Fruit fly (Drosophila melanogaster): ENCODE data around the gene Rab30.

Rab30 gene

DNA sequence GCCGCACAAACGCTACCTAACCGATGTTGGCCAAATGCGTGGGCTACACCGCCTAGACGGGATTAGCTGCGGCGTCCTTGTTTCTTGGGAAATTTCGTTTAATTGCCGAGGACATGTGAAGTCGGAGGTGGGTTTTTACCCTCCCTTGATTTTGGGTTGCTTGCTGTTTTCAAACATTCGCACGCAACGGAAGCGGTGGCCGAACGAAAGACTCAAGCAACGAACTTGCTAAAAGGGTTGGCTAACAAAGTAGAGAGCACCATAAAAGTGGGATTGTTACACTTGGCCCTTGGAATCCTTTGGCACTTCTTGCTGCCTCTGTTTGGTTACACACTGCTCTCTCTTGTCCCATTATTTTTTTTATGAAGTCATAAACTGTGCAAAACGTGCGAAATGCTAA lies 21.9 kb downstream of the Rab30 start:
- TF ChIP-seq CG8478 (optimal IDR thresholded peaks at IDR 0.05) (no peak), EcR (GFP tag; optimal IDR thresholded peaks at IDR 0.05) (no peak), pan (optimal IDR thresholded peaks at IDR 0.05) (no peak), Dll (optimal IDR thresholded peaks at IDR 0.05) (no peak), usp (GFP tag; optimal IDR thresholded peaks at IDR 0.05) (no peak), psq (optimal IDR thresholded peaks at IDR 0.05) (no peak)

DNA sequence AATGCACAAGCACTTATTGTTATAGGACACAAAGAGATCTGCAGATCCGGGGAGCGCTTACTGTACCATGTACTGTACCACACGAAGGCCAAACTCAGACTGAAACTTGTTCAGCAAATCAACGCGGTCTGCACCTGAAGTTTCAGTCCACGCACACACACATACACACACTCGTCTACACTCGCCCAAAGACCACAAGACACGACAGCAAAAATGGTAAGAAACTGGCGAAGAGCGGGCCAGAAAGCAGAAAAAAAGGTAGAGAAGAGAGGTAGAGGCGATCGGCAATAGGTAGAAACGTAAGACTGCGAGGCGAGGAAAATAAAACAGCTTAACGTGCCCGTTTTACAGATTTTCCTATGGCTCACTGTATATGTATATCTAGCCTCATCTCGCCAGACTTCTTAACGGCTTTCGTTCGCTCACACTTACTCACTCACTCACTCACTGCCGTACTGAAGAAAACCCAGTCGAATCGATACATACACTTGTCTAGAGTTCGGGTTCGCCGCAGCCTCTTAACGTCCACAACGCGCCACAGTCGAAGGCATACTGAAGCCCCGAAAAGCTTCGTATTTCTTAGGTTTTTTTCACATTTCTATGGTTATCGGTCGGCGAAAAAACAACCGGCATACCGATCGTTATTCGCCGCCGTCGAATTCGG lies 22.5 kb downstream of the Rab30 start, which contains the start of gene uif:
Gene uif (minus strand): TSS at position 553 of the 664 bp plus-strand sequence.
- TF ChIP-seq usp (GFP tag; optimal IDR thresholded peaks at IDR 0.05) (no peak), CG8478 (optimal IDR thresholded peaks at IDR 0.05) (no peak), EcR (GFP tag; optimal IDR thresholded peaks at IDR 0.05) (no peak), psq (optimal IDR thresholded peaks at IDR 0.05) (no peak), pan (optimal IDR thresholded peaks at IDR 0.05) (no peak), Dll (optimal IDR thresholded peaks at IDR 0.05) (no peak)

DNA sequence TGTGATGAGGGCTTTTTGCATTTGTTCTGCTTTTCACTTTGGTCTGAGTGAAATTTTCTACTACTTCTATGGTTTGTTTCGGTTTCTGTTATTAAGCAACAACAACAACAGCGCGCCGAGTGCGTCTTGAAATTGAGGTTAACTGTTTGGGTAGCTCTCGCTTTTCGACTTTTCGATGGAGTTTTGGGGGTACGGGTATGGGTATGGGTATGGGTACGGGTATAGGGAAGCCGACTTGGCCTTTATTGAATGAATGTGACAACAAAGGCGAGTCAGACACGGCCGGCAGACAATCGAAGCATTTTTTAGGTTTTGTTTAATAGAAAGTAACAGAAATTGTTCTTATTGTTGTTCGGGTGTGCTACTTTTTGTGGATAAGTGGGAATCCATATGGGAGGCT lies 24.8 kb downstream of the Rab30 start:
- TF ChIP-seq pan (optimal IDR thresholded peaks at IDR 0.05) (no peak), CG8478 (optimal IDR thresholded peaks at IDR 0.05) (no peak), usp (GFP tag; optimal IDR thresholded peaks at IDR 0.05) (no peak), EcR (GFP tag; optimal IDR thresholded peaks at IDR 0.05) (no peak), Dll (optimal IDR thresholded peaks at IDR 0.05) (no peak), psq (optimal IDR thresholded peaks at IDR 0.05) (no peak)

DNA sequence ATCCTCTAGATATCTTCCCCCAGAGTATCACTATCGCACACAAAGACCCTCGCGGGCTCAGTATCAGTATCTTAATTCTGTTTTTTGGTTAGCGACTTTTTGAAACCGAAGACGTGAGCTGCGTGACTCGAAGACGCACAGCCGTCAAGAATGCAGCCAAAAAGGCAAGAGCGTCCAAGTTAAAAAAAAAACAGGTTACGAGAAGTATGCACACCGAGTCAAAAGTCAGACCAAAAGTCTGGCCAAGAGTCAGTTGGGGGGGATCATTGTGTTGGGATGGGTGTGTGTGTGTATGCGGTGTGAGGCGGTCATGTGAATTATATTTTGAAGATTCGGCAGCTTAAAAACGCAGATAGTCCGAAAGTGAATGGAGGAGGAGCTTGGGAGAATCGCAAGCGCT lies 26.9 kb downstream of the Rab30 start:
- TF ChIP-seq Dll (optimal IDR thresholded peaks at IDR 0.05) (no peak), pan (optimal IDR thresholded peaks at IDR 0.05) (no peak), usp (GFP tag; optimal IDR thresholded peaks at IDR 0.05) (no peak), EcR (GFP tag; optimal IDR thresholded peaks at IDR 0.05) (no peak), CG8478 (optimal IDR thresholded peaks at IDR 0.05) (no peak), psq (optimal IDR thresholded peaks at IDR 0.05) (no peak)

DNA sequence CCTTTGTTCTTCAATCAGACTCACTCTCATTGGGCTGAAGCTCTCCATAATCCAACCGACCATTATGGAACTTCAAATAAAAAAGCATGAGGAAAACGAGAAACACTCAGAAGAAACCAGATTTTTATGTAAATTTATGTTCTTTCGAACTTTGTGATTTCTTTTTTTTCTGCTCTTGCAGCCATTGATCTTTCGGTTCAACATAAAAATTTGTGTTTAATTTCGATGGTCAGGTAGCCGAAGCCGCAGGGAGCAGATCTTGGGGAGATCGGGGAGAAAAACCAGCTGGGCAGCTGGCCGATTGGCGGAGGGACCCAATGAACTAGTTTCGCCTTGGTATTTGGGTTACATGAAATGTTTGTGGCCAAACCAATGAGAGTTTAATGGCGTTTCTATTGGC lies 28.1 kb downstream of the Rab30 start:
- no peak for TF ChIP-seq CG8478 (optimal IDR thresholded peaks at IDR 0.05)
- no peak for TF ChIP-seq usp (GFP tag; optimal IDR thresholded peaks at IDR 0.05)
- TF ChIP-seq EcR (GFP tag; optimal IDR thresholded peaks at IDR 0.05): no peak
- TF ChIP-seq psq (optimal IDR thresholded peaks at IDR 0.05): no peak
- no peak for TF ChIP-seq pan (optimal IDR thresholded peaks at IDR 0.05)
- TF ChIP-seq Dll (optimal IDR thresholded peaks at IDR 0.05): no peak

DNA sequence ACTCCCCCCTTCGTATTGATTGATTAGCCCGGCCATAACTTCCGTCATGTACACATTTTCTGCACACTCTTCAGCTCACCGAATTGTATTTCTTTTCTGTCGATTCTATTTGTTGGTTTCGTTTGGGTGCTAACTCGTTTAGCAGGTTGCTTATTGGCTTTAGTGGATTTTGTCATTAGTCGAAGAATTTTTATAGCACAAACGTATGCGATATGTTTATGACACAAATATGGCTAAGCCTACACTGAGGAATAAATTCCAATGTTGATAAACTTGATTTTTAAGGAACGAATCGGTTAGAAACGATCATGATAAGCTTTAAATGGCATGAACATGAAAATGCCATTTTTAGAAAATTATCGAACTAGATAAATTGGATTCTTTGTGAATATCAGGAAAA lies 33.7 kb downstream of the Rab30 start:
- TF ChIP-seq CG8478 (optimal IDR thresholded peaks at IDR 0.05) (no peak), pan (optimal IDR thresholded peaks at IDR 0.05) (no peak), EcR (GFP tag; optimal IDR thresholded peaks at IDR 0.05) (no peak), usp (GFP tag; optimal IDR thresholded peaks at IDR 0.05) (no peak), psq (optimal IDR thresholded peaks at IDR 0.05) (no peak), Dll (optimal IDR thresholded peaks at IDR 0.05) (no peak)

DNA sequence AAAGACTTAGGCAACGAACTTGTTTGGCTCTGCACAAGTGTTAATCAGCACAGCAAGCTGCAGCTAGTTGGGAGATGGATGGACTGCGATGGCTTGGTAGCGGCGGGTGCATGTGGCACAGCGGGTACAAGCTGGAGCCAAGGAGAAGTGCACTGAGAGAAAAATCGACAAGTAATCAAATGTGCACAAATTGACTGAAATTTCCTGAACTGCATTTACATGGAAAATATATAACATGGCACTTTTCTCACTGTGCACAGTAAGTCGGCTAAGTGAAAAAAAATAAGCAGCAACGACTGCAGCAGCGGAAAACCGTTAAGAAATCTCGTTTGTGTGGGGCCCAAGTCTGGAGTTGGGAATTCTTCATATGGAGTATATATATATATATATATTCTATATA lies 41.3 kb downstream of the Rab30 start:
- no peak for TF ChIP-seq EcR (GFP tag; optimal IDR thresholded peaks at IDR 0.05)
- no peak for TF ChIP-seq psq (optimal IDR thresholded peaks at IDR 0.05)

Measured in whole organism.